Fruit fly (Drosophila melanogaster) whole organism: ENCODE data around the gene PolE1.

Experiments used
- CG8478 ChIP-seq: fragments of >200 bp; optimal IDR thresholded peaks from 2 replicates; lab custom pipeline; 2018; ENCODE audit warnings: inconsistent platforms
- psq ChIP-seq: fragments of >200 bp; optimal IDR thresholded peaks from 2 replicates; lab custom pipeline; 2017
- usp ChIP-seq: fragments of >200 bp; optimal IDR thresholded peaks from 2 replicates; lab custom pipeline; 2017; ENCODE audit warnings: missing biosample characterization, missing genetic modification characterization, mixed read lengths

- TF ChIP-seq usp = no peak
- no peak for TF ChIP-seq CG8478
- no peak for TF ChIP-seq psq (lab: Kevin White, UChicago)
Observed at dm6 chr3R:23301270-23301669, 46.7 kb upstream of the PolE1 start.
